Worm (Caenorhabditis elegans) whole organism, L2 larva: Measurements from ENCODE around the gene best-5.
"Not testable (repeated sequence)": the region's sequence is repeated elsewhere in the genome, so short reads cannot be mapped to it uniquely, and the experiment has no call there.

Experiments used
- C34F6.9 ChIP-seq: fragments of 150-350 bp; optimal IDR thresholded peaks from 2 replicates; lab custom pipeline; 2014; ENCODE audit warnings: missing biosample characterization, missing genetic modification characterization
- alr-1 ChIP-seq: fragments of 150-350 bp; optimal IDR thresholded peaks from 2 replicates; lab custom pipeline; 2014; ENCODE audit warnings: missing biosample characterization, missing genetic modification characterization
- fos-1 ChIP-seq: fragments of 150-350 bp; optimal IDR thresholded peaks from 2 replicates; lab custom pipeline; 2014; ENCODE audit warnings: missing biosample characterization, missing genetic modification characterization
- nhr-237 ChIP-seq: fragments of 150-350 bp; optimal IDR thresholded peaks from 2 replicates; lab custom pipeline; 2014; ENCODE audit warnings: missing biosample characterization, missing genetic modification characterization
- nhr-25 ChIP-seq: fragments of 150-350 bp; sonication (generic microtip); optimal IDR thresholded peaks from 3 replicates; lab custom pipeline; 2014; ENCODE audit warnings: missing biosample characterization, missing genetic modification characterization
- nhr-77 ChIP-seq: fragments of 150-350 bp; optimal IDR thresholded peaks from 2 replicates; lab custom pipeline; 2014; ENCODE audit warnings: missing biosample characterization, missing genetic modification characterization
- unc-55 ChIP-seq: fragments of 150-350 bp; sonication (generic microtip); optimal IDR thresholded peaks from 3 replicates; lab custom pipeline; 2014; ENCODE audit warnings: missing biosample characterization, missing genetic modification reagents, missing genetic modification characterization
- unc-62 ChIP-seq: fragments of 150-350 bp; optimal IDR thresholded peaks from 2 replicates; lab custom pipeline; 2014; ENCODE audit warnings: missing biosample characterization, missing genetic modification reagents, missing genetic modification characterization
- zag-1 ChIP-seq: fragments of 150-350 bp; optimal IDR thresholded peaks from 2 replicates; lab custom pipeline; 2014; ENCODE audit warnings: missing biosample characterization, missing genetic modification characterization

- not testable (repeated sequence) for TF ChIP-seq alr-1; nhr-77; zag-1 (tag; lab: Kevin White, UChicago); nhr-25 (tag; lab: Kevin White, UChicago); nhr-237; C34F6.9 (tag; lab: Kevin White, UChicago); unc-55 (GFP tag; lab: Kevin White, UChicago); unc-62 (GFP tag; lab: Kevin White, UChicago); fos-1 (tag; lab: Kevin White, UChicago)
These were observed 7.3 kb downstream of the best-5 start, which contains the start of gene C07A9.5 for ce11 chrIII:9682729-9683128.
